Worm (Caenorhabditis elegans): ENCODE measurements around the gene T10D4.19.

ce11 chrII:3129007-3129406 lies 22.7 kb upstream of the T10D4.19 start, which contains the start of gene chil-24:
- TF ChIP-seq F13H6.1 (tag; optimal IDR thresholded peaks at IDR 0.05) (no peak), unc-62 (GFP tag; optimal IDR thresholded peaks at IDR 0.05) (no peak), nhr-77 (tag; optimal IDR thresholded peaks at IDR 0.05) (no peak), nhr-12 (tag; optimal IDR thresholded peaks at IDR 0.05) (no peak), gmeb-1 (tag; optimal IDR thresholded peaks at IDR 0.05) (no peak), mdl-1 (tag; optimal IDR thresholded peaks at IDR 0.05) (no peak), lin-39 (tag; optimal IDR thresholded peaks at IDR 0.05) (no peak), ceh-82 (tag; optimal IDR thresholded peaks at IDR 0.05) (no peak)

Measured in whole organism, L2 larva.